Fruit fly (Drosophila melanogaster): Measurements from ENCODE around the gene CG33299.

Gene CG33299

DNA sequence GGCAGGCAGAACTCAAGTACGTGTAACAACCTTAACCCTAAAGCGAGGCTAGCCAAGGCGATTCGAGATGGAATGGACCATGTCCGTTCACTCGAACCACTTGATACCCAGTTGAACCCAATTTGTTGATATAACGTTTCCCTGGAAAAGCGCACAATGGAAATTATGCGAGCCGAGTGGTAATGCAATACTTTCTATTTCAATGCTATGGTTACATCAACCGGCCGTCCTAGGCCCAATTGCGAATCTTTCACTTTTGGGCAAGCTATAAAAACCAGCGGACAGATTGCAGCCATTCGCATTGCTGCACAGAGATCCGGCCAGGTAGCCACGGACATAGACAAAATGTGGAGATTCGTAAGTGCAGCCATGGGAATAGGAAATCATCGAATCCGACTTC, at the start of gene CG33299:
Gene CG33299 (plus strand): TSS at position 301 of the 400 bp plus-strand sequence.
- no peak for TF ChIP-seq CG17801 (GFP tag; optimal IDR thresholded peaks at IDR 0.05; ENCODE audit: partially characterized antibody)

DNA sequence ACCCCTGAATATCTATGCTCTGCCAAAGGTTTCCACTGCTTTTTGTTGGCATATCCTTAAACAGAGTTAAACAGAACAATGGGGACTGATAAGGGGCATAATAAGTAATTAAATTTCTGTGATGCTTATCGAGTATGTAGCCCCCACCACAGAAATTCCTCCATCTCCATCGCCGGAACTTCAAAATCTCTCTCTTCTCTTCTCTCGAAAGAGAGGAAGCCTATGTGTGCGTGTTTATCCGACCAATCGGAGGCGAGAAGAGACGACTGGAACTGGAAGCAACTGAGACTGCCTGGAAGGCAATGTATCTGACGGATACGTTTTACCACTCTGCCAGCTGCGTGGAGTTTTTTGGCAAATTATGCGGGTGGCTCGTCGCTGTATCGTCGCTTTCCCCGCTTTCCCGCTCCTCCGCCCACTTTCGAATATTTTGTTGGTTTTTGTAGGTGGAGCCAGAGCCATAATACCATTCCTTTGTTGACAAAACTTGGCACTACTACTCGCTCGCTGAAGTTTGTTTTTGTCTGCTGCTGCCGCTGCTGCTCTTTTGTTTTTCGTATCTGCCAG, 48.3 kb upstream of the CG33299 start, which contains the start of gene gcm2:
Gene gcm2 (plus strand): TSS at position 566 of the 567 bp plus-strand sequence.
- no peak for TF ChIP-seq CG17801 (GFP tag; optimal IDR thresholded peaks at IDR 0.05; ENCODE audit: partially characterized antibody)

DNA sequence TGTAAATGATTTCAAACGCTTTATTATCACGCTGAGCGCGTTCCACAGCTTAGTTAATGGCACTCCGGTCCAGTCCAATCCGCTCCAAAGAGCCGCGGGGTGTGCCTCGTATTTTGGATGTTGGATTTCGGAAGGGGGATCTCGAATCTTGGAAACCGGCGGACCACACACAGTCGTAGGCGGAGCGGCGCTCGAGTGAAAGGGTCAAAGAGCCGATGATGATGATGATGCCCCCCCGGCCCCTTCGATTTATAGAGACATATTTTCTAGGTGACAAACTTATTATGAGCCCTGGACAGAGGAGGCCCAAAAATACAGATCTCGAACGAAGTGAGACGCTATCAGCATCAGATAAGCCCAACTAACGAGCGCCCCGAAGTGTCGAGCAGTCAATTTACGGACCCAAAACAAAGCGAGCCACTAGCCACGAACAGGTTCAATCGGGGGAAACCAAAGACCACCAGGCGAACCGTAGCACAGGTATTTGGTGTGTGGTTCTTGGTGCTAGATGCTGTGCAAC, 47.0 kb upstream of the CG33299 start:
- TF ChIP-seq CG17801 (GFP tag; optimal IDR thresholded peaks at IDR 0.05; ENCODE audit: partially characterized antibody) = no peak

dm6 chr2L:9612654-9613005, 43.8 kb upstream of the CG33299 start:
- TF ChIP-seq CG17801 (GFP tag; optimal IDR thresholded peaks at IDR 0.05; ENCODE audit: partially characterized antibody) = no peak

DNA sequence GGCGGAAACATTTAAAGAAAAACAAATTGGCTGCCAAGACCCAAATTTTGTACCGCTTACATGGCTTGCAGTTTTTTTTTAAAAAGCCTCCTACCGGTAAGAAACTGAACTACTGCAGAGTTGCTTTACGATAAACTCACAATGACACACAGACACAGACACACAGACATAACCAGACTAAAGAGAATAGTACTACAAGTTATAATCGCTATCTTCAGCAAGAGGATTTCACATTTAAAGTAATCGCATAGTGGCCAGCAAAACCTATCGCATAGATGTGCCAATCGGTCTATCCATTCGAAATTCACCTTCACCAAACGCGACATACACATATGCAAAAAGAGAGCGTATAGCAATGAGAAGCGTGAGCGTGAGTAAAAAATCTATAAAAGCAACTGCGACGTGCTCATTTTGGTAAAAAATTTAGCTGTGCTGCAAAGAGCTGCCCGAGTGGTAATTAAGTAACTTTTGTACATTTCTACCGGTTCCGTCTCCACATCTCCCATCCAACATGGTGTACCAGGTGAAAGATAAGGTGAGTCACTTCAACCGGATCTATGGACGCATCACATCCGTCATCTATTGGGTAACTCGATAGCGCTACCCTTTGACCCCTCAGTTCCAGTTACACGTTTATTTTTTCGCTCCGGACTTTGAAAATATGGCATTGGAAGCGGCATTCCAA, 43.3 kb upstream of the CG33299 start, which contains the start of gene Trx2:
Gene Trx2 (plus strand): TSS at position 161 of the 685 bp plus-strand sequence.
- TF ChIP-seq CG17801 (GFP tag; optimal IDR thresholded peaks at IDR 0.05; ENCODE audit: partially characterized antibody) = peak; percentile 36

DNA sequence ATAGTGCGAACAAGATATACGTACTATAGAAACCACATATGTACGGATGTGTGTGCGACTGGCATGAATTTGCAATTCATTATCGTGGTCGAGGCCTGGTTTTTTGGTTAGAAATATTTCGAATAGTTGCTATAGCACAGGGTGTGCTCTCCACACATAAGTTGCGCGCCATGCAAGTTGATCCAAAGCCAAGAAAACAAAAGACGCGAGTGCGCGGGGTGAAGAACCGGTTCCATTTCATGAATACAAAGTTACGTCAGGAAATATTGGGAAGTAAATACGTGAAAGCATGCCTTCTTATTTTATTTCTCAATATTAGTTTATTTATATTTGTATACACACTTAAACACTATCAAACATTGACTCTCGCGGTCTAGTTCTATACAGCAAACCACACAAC, 42.5 kb upstream of the CG33299 start:
- no peak for TF ChIP-seq CG17801 (GFP tag; optimal IDR thresholded peaks at IDR 0.05; ENCODE audit: partially characterized antibody)

DNA sequence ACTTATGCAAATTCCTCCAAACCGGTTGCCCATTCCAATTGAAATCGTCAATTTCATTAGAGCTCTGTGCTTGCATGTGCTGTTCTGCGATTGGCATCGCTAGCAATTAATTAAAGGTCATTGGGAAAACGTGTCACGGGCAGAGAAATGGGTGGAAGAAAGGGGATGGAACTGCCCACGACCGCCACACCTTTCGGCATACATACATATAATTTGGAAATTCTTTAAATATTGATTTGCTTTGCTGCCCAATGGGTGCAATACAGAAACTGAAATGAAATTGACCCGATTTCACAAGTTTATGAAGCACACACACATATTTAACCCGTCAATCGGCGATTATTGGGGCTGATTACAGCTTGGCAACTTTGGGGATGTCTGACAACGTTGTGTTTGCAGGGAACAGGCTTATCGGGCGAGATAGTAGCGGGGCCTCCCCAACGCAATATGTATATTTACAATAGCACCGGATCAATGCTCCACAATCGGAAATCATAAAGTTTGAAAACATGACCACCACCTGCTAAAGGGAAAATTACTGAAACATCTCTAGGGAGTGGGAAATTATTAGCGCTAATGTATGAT, 41.6 kb upstream of the CG33299 start:
- TF ChIP-seq CG17801 (GFP tag; optimal IDR thresholded peaks at IDR 0.05; ENCODE audit: partially characterized antibody) = no peak

DNA sequence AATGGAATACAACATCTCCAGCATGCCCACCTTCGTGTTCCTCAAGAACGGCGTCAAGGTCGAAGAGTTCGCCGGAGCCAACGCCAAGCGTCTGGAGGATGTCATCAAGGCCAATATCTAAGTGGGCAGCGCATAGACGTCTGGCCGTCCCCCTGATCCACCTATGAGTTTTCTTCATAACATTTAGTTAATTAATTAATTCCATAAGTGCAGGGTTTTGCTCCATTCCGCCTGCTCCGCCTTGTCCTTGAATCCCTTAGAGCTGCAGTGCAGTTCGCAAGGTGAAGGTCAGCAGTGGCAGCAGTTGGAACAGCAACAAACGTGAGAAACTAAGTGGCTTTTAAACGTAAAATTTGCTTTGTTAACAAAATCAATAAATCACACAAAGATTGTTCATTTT, 40.8 kb upstream of the CG33299 start:
- TF ChIP-seq CG17801 (GFP tag; optimal IDR thresholded peaks at IDR 0.05; ENCODE audit: partially characterized antibody) = no peak

- TF ChIP-seq CG17801 (GFP tag; optimal IDR thresholded peaks at IDR 0.05; ENCODE audit: partially characterized antibody) = no peak
Measured at dm6 chr2L:9615983-9616519, 40.3 kb upstream of the CG33299 start, which contains the start of gene GlcAT-S. TSS of gene GlcAT-S (plus strand) at chr2L:9616469.

DNA sequence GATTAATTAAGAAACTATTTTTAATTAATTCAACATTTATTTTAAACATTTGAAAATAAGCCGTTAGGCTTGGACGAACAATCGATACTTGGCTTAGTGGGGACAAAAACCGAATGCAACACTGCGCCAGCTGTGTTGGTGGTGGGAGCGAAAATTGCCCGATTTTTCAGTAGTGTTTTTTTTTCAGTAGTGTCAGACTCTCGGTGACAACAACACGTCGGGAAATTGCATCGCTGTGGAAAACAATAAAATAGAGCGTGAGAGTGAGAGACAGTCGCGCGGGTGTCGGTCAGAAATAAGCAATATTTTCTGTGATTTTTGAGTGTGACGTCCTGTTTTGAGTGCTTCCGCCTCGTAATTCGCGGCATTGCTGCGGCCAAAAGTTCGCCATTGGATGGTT, 39.7 kb upstream of the CG33299 start:
- TF ChIP-seq CG17801 (GFP tag; optimal IDR thresholded peaks at IDR 0.05; ENCODE audit: partially characterized antibody) = peak; percentile 7

- peak; percentile 29 for TF ChIP-seq CG17801 (GFP tag; optimal IDR thresholded peaks at IDR 0.05; ENCODE audit: partially characterized antibody)
Measured at dm6 chr2L:9617908-9618307, 38.5 kb upstream of the CG33299 start.

DNA sequence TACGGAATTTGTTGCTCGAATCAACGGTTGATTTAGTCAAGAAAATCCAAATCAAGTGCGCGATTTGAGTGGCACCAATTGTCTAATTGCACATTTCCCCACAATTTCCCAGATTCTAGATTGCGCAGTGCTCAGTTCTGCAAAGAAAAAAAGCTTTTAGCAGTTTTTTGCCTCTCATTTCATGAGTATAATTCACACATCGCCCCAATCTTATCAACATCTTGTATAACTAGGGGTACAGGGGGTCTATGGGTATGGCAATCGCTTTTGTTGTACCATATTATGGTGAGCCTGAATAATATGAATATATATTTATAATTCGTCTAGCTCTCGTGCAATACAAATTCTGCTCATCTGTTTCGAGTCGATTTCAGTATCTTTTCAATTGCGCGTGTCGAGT, 37.5 kb upstream of the CG33299 start:
- no peak for TF ChIP-seq CG17801 (GFP tag; optimal IDR thresholded peaks at IDR 0.05; ENCODE audit: partially characterized antibody)

- no peak for TF ChIP-seq CG17801 (GFP tag; optimal IDR thresholded peaks at IDR 0.05; ENCODE audit: partially characterized antibody)
Measured at dm6 chr2L:9619925-9620324, 36.5 kb upstream of the CG33299 start.

dm6 chr2L:9625185-9625584, 31.2 kb upstream of the CG33299 start, which contains the start of gene CG31882:
TSS of gene CG31882 (minus strand) at chr2L:9625285.
- no peak for TF ChIP-seq CG17801 (GFP tag; optimal IDR thresholded peaks at IDR 0.05; ENCODE audit: partially characterized antibody)

DNA sequence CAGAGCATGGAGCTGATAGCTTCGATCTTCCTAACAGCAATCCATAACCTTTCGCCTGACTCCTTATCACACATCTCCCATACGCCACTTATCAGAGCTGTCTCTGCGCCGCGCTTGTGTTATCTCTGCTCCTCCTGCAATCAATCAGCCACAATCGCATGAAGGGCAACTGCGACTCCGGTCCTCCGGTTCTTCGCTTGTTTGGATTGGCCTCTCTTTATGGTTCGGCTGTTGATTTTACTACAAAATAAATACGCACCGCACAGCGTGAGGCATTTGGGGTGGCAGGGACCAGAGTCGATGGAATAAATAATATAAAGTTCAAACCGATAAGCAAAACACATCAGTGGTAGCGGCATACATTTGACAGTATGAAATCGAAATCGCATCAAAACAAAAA, 23.3 kb upstream of the CG33299 start:
- TF ChIP-seq CG17801 (GFP tag; optimal IDR thresholded peaks at IDR 0.05; ENCODE audit: partially characterized antibody) = no peak

All from ovary, adult (tissue).